Worm (Caenorhabditis elegans): ENCODE results near the gene F55F3.4.

- TF ChIP-seq nhr-71 (tag; optimal IDR thresholded peaks at IDR 0.05): no peak
- no peak for TF ChIP-seq elt-2 (tag; optimal IDR thresholded peaks at IDR 0.05)
- TF ChIP-seq ets-5 (GFP tag; IDR thresholded peaks at IDR 0.05): no peak
- no peak for TF ChIP-seq ztf-4 (tag; optimal IDR thresholded peaks at IDR 0.05)
- no peak for TF ChIP-seq mdl-1 (tag; optimal IDR thresholded peaks at IDR 0.05)
- TF ChIP-seq aly-2 (tag; optimal IDR thresholded peaks at IDR 0.05): no peak
- TF ChIP-seq nhr-11 (tag; optimal IDR thresholded peaks at IDR 0.05): no peak
- TF ChIP-seq nhr-20 (tag; optimal IDR thresholded peaks at IDR 0.05): no peak
- TF ChIP-seq nhr-76 (tag; optimal IDR thresholded peaks at IDR 0.05): no peak
- no peak for TF ChIP-seq nhr-90 (tag; optimal IDR thresholded peaks at IDR 0.05; ENCODE audit: poor library complexity)
These were observed 14.8 kb upstream of the F55F3.4 start, which contains the start of gene nkb-3 for ce11 chrX:13770508-13770978.
